Fruit fly (Drosophila melanogaster): ENCODE results near the gene CG14708.

Gene CG14708

dm6 chr3R:11568873-11569450, 15.0 kb downstream of the CG14708 start, which contains the start of gene Mrp4 (continued):
- TF ChIP-seq CG11560 (tag; IDR thresholded peaks at IDR 0.05) (no peak), CG7271 (tag; optimal IDR thresholded peaks at IDR 0.05) (no peak), rib (GFP tag; IDR thresholded peaks at IDR 0.05) (peak; percentile 65; the same call in 1 of the 2 replicates), CG17359 (tag; optimal IDR thresholded peaks at IDR 0.05) (peak; percentile 16), CHES-1-like (GFP tag; optimal IDR thresholded peaks at IDR 0.05) (no peak), Deaf1 (tag; optimal IDR thresholded peaks at IDR 0.05) (peak; percentile 85), NFAT (GFP tag; IDR thresholded peaks at IDR 0.05) (peak; percentile 81), CG8765 (GFP tag; IDR thresholded peaks at IDR 0.05) (no peak), CG11398 (GFP tag; optimal IDR thresholded peaks at IDR 0.05) (no peak), CG9797 (GFP tag; optimal IDR thresholded peaks at IDR 0.05) (no peak), Dref (GFP tag; IDR thresholded peaks at IDR 0.05) (peak; percentile 31; the same call in 1 of the 2 replicates), Ssrp (tag; optimal IDR thresholded peaks at IDR 0.05) (no peak), CG7786 (GFP tag; optimal IDR thresholded peaks at IDR 0.05) (no peak), p53 (GFP tag; optimal IDR thresholded peaks at IDR 0.05) (no peak), Abd-B (GFP tag; optimal IDR thresholded peaks at IDR 0.05) (no peak), CG7928 (GFP tag; optimal IDR thresholded peaks at IDR 0.05) (no peak), sisA (GFP tag; IDR thresholded peaks at IDR 0.05) (no peak), Atf-2 (GFP tag; optimal IDR thresholded peaks at IDR 0.05) (no peak), Poxn (GFP tag; IDR thresholded peaks at IDR 0.05) (no peak), Dfd (GFP tag; optimal IDR thresholded peaks at IDR 0.05) (no peak), CG2199 (GFP tag; IDR thresholded peaks at IDR 0.05) (peak; percentile 95), eve (GFP tag; optimal IDR thresholded peaks at IDR 0.05) (no peak), br (optimal IDR thresholded peaks at IDR 0.05) (no peak), CG10543 (GFP tag; optimal IDR thresholded peaks at IDR 0.05) (peak; percentile 73), Dp (GFP tag; optimal IDR thresholded peaks at IDR 0.05) (no peak), CG15479 (GFP tag; optimal IDR thresholded peaks at IDR 0.05) (no peak), Mad (GFP tag; optimal IDR thresholded peaks at IDR 0.05) (no peak), dysf (GFP tag; IDR thresholded peaks at IDR 0.05) (no peak; the same call in 2 of the 3 replicates), NK7.1 (GFP tag; optimal IDR thresholded peaks at IDR 0.05) (peak; percentile 57), kay (GFP tag; optimal IDR thresholded peaks at IDR 0.05) (no peak), sob (GFP tag; IDR thresholded peaks at IDR 0.05) (peak; percentile 69; the same call in 1 of the 2 replicates), vvl (GFP tag; IDR thresholded peaks at IDR 0.05) (peak; percentile 71), ap (GFP tag; IDR thresholded peaks at IDR 0.05) (no peak), jigr1 (GFP tag; IDR thresholded peaks at IDR 0.05) (no peak), crol (GFP tag; IDR thresholded peaks at IDR 0.05) (no peak), fd102C (GFP tag; optimal IDR thresholded peaks at IDR 0.05) (no peak), cwo (GFP tag; optimal IDR thresholded peaks at IDR 0.05) (peak; percentile 61), hbn (GFP tag; IDR thresholded peaks at IDR 0.05; ENCODE audit: partially characterized antibody) (peak; percentile 66; the same call in 1 of the 2 replicates), vfl (GFP tag; optimal IDR thresholded peaks at IDR 0.05) (no peak), Fer1 (GFP tag; optimal IDR thresholded peaks at IDR 0.05) (peak; percentile 58), CG9932 (GFP tag; IDR thresholded peaks at IDR 0.05) (peak; percentile 42), CG3847 (GFP tag; IDR thresholded peaks at IDR 0.05) (0 out of 2 replicates have a peak, but pooled peaks have one; percentile 20), CG2889 (GFP tag; IDR thresholded peaks at IDR 0.05) (no peak), ERR (GFP tag; optimal IDR thresholded peaks at IDR 0.05) (no peak), CG6791 (GFP tag; IDR thresholded peaks at IDR 0.05; ENCODE audit: partially characterized antibody) (no peak; the same call in 2 of the 3 replicates), kah (GFP tag; optimal IDR thresholded peaks at IDR 0.05) (peak; percentile 49), CG7556 (GFP tag; optimal IDR thresholded peaks at IDR 0.05) (peak; percentile 34), bsh (GFP tag; optimal IDR thresholded peaks at IDR 0.05) (peak in 1 of 2 experiments; percentile 16), HHEX (GFP tag; optimal IDR thresholded peaks at IDR 0.05) (peak; percentile 32), CG11504 (tag; optimal IDR thresholded peaks at IDR 0.05) (no peak), dpn (GFP tag; optimal IDR thresholded peaks at IDR 0.05) (no peak)
